Worm (Caenorhabditis elegans): Measurements from ENCODE around the gene clc-22.

ce11 chrII:4002134-4002533 is 6.3 kb upstream of the clc-22 start:
- TF ChIP-seq nhr-11 (tag; optimal IDR thresholded peaks at IDR 0.05), result no peak
- no peak for TF ChIP-seq ztf-11 (tag; optimal IDR thresholded peaks at IDR 0.05)

All from whole organism, L3 larva.